Worm (Caenorhabditis elegans): ENCODE data around the gene T05A7.1.

Gene T05A7.1

DNA sequence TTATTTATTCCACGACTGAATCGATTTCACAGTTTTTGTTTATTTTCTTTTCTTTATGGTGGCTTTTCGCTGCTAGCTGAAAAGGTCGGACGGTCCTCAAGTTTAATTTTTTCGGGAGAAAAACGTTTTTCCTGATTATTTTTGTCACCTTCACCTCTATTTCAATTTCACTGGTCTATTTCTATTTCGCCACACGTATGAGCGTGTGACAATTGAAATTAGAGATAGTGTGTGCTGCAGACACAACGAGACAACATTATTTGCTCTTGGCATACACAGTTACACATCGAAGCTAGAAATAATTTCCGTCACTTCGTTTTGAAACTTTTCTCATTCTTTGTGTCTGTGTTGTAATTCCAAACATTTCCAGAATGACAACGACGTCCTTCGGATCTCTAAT is 37.7 kb downstream of the T05A7.1 start, which contains the start of gene F41C3.8:
TSS of gene F41C3.8 (plus strand) at position 371 of the 400 bp plus-strand sequence.
- TF ChIP-seq unc-62 (GFP tag; optimal IDR thresholded peaks at IDR 0.05), result no peak

DNA sequence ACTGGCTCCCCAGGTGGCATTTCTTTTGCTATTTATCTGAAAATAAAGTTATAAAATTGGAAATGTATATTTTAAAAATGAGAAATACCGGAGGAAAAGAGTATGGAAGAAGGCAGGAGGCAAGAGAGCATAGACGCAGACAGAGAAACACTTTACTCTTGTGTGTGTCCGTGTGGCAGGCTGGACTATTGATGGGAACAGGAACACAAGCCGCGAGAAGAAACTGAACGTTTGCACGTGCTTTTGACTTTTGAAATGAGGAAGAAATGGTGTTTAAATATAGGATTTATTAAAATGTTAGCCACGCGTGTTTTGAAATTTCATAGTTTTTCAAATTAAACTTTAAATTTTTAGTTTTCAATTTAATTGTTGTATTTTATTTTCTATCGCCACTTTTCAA is 48.1 kb downstream of the T05A7.1 start, which contains the start of gene F10G7.10:
TSS of gene F10G7.10 (minus strand) at position 145 of the 400 bp plus-strand sequence.
- no peak for TF ChIP-seq unc-62 (GFP tag; optimal IDR thresholded peaks at IDR 0.05)

DNA sequence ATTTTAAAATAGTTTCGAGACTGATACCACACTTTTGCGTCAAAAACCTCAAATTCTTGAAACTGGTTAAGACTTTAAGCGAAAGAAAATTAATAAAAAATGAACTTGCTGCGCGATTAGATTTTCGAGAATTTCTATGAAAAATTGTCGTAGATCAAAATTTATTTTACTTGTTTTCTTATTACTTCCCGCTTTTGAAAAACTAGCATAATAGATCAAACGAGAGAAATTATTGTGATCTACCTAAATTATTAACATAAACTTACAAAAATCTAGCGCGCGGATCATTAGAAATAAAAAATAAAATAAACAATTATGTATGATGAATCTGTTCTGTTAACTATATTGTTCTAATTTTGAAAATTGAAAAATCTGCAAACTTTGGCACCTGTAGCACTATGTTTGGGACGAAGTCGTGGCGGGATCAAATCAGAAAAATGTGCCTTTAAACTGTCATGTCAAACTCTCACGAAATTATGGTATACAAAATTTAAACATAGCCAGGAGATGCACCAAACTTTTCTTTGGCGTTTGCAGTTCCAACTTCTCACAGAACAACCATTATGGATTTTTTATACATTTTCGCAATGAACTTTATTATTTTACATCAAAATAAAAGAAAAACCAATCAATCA is 48.9 kb downstream of the T05A7.1 start:
- no peak for TF ChIP-seq unc-62 (GFP tag; optimal IDR thresholded peaks at IDR 0.05)

DNA sequence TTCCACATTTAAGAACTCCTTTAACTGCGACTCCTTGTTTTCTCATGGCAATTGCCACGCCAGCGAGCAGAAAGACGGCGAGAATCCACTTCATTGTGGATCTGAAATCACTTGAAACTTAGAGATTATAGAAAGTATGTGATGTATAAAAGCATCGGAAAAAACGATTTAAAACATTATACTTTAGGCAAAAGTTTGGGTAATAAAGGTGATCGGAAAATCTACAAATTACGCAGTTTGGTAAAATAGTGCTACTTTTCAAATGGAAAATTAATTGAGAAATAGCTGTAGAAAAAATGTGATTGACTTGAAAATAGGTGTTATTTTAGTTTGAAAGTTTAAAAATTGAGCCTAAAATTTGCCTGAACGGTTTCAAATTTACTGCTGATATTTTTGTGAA is 49.8 kb downstream of the T05A7.1 start, which contains the start of gene ttr-41:
TSS of gene ttr-41 (minus strand) at position 101 of the 400 bp plus-strand sequence.
- no peak for TF ChIP-seq unc-62 (GFP tag; optimal IDR thresholded peaks at IDR 0.05)

DNA sequence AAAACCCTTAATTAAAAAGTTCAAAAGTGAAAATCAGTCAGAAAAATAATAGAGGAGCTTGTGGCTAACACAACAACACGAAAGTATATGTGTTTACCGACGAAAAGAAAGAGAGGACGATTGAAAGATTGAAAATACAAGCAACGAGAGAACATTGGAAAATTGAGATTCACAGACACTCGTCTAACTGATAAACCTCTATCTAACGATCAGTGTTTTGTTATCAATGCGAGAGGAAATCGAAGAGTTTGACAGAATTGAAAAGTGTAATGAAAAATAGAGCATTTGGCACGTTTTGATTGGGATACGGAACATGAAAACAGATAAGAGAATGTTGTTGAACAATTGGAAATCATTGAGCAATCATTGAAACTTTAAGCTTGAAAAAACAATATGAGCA is 50.7 kb downstream of the T05A7.1 start:
- no peak for TF ChIP-seq unc-62 (GFP tag; optimal IDR thresholded peaks at IDR 0.05)
